Fruit fly (Drosophila melanogaster) whole organism, prepupa: ENCODE data around the gene aqz.

ENCODE experiments used
- Blimp-1 ChIP-seq: fragments of 200-800 bp; sonication (Bioruptor generic); optimal IDR thresholded peaks from 3 replicates; lab custom pipeline; 2017; ENCODE audit warnings: missing biosample characterization, missing genetic modification characterization, mild to moderate bottlenecking, moderate library complexity, missing genetic modification reagents
- CG10631 ChIP-seq: fragments of 200-800 bp; sonication (Bioruptor generic); optimal IDR thresholded peaks from 2 replicates; lab custom pipeline; 2016; ENCODE audit warnings: missing biosample characterization, missing genetic modification characterization
- CG10669 ChIP-seq: fragments of 200-800 bp; sonication (Bioruptor generic); optimal IDR thresholded peaks from 3 replicates; lab custom pipeline; 2018; ENCODE audit warnings: missing biosample characterization, mild to moderate bottlenecking, missing genetic modification characterization, moderate library complexity
- CG11762 ChIP-seq: fragments of 200-800 bp; sonication (Bioruptor generic); optimal IDR thresholded peaks from 3 replicates; lab custom pipeline; 2016; ENCODE audit warnings: missing biosample characterization, missing genetic modification characterization; ENCODE audit not compliant: insufficient read depth
- CG11902 ChIP-seq: fragments of 200-800 bp; sonication (Bioruptor generic); optimal IDR thresholded peaks from 3 replicates; lab custom pipeline; 2016; ENCODE audit warnings: missing biosample characterization, missing genetic modification characterization
- CG15336 ChIP-seq: fragments of 200-800 bp; sonication (Bioruptor generic); IDR thresholded peaks from 2 replicates; pipeline ENCODE4 v1.3.6; 2022; ENCODE audit warnings: missing biosample characterization, missing genetic modification characterization
- CG3032 ChIP-seq: fragments of 200-800 bp; optimal IDR thresholded peaks from 2 replicates; lab custom pipeline; 2019; ENCODE audit warnings: missing biosample characterization, mild to moderate bottlenecking, missing genetic modification characterization, moderate library complexity
- CG31627 ChIP-seq: fragments of 200-800 bp; sonication (Bioruptor generic); optimal IDR thresholded peaks from 3 replicates; lab custom pipeline; 2016; ENCODE audit warnings: missing biosample characterization, missing genetic modification characterization
- CG4318 ChIP-seq: fragments of 200-800 bp; sonication (Bioruptor generic); optimal IDR thresholded peaks from 3 replicates; lab custom pipeline; 2017; ENCODE audit warnings: missing biosample characterization, mild to moderate bottlenecking, missing genetic modification characterization
- CG6163 ChIP-seq: fragments of 200-800 bp; sonication (Bioruptor generic); IDR thresholded peaks from 3 replicates; pipeline ENCODE4 v1.3.6; 2022; ENCODE audit warnings: missing biosample characterization, missing genetic modification characterization
- CG6276 ChIP-seq: fragments of 200-800 bp; sonication (Bioruptor generic); optimal IDR thresholded peaks from 2 replicates; lab custom pipeline; 2017; ENCODE audit warnings: missing biosample characterization, mild to moderate bottlenecking, missing genetic modification characterization
- CG6792 ChIP-seq: fragments of 200-800 bp; sonication (Bioruptor generic); optimal IDR thresholded peaks from 3 replicates; lab custom pipeline; 2016; ENCODE audit warnings: missing biosample characterization, missing genetic modification characterization
- CG6808 ChIP-seq: fragments of 200-800 bp; sonication (Bioruptor generic); optimal IDR thresholded peaks from 3 replicates; lab custom pipeline; 2017; ENCODE audit warnings: missing biosample characterization, missing genetic modification characterization, mild to moderate bottlenecking, moderate library complexity, missing genetic modification reagents
- CG6854 ChIP-seq: fragments of 200-800 bp; sonication (Bioruptor generic); optimal IDR thresholded peaks from 2 replicates; lab custom pipeline; 2017; ENCODE audit warnings: missing biosample characterization, mild to moderate bottlenecking, missing genetic modification characterization
- CG8119 ChIP-seq: fragments of 200-800 bp; sonication (Bioruptor generic); IDR thresholded peaks from 3 replicates; pipeline ENCODE4 v1.3.6; 2022; ENCODE audit warnings: missing biosample characterization, missing genetic modification characterization
- CG8319 ChIP-seq: fragments of 200-800 bp; sonication (Bioruptor generic); optimal IDR thresholded peaks from 3 replicates; lab custom pipeline; 2016; ENCODE audit warnings: missing biosample characterization, missing genetic modification characterization
- CG8632 ChIP-seq: fragments of 200-800 bp; sonication (Bioruptor generic); optimal IDR thresholded peaks from 3 replicates; lab custom pipeline; 2016; ENCODE audit warnings: missing biosample characterization, missing genetic modification characterization
- CG9139 ChIP-seq: fragments of 200-800 bp; sonication (Bioruptor generic); optimal IDR thresholded peaks from 3 replicates; lab custom pipeline; 2017; ENCODE audit warnings: missing biosample characterization, mild to moderate bottlenecking, missing genetic modification characterization
- Eip75B ChIP-seq: fragments of 200-800 bp; sonication (Bioruptor generic); optimal IDR thresholded peaks from 3 replicates; lab custom pipeline; 2016; ENCODE audit warnings: missing biosample characterization, missing genetic modification characterization
- Eip78C ChIP-seq: fragments of 200-800 bp; sonication (Bioruptor generic); peaks from one replicate; lab custom pipeline; 2016; ENCODE audit warnings: missing biosample characterization, missing genetic modification characterization
- Eip93F ChIP-seq: fragments of 200-800 bp; sonication (Bioruptor generic); optimal IDR thresholded peaks from 2 replicates; lab custom pipeline; 2016; ENCODE audit warnings: missing biosample characterization, mild to moderate bottlenecking, missing genetic modification characterization
- Ets21C ChIP-seq: fragments of 200-800 bp; sonication (Bioruptor generic); optimal IDR thresholded peaks from 3 replicates; lab custom pipeline; 2016; ENCODE audit warnings: missing biosample characterization, missing genetic modification characterization
- Hr39 ChIP-seq: fragments of 200-800 bp; sonication (Bioruptor generic); optimal IDR thresholded peaks from 2 replicates; lab custom pipeline; 2016; ENCODE audit warnings: missing biosample characterization, missing genetic modification characterization
- Hr4 ChIP-seq: fragments of 200-800 bp; sonication (Bioruptor generic); optimal IDR thresholded peaks from 3 replicates; lab custom pipeline; 2016; ENCODE audit warnings: missing biosample characterization, missing genetic modification characterization
- Lpt ChIP-seq: fragments of 200-800 bp; sonication (Bioruptor generic); optimal IDR thresholded peaks from 3 replicates; lab custom pipeline; 2016; ENCODE audit warnings: missing biosample characterization, missing genetic modification characterization
- Met ChIP-seq: fragments of 200-800 bp; sonication (Bioruptor generic); optimal IDR thresholded peaks from 3 replicates; lab custom pipeline; 2016; ENCODE audit warnings: missing biosample characterization, missing genetic modification characterization
- OdsH ChIP-seq: fragments of 200-800 bp; sonication (Bioruptor generic); optimal IDR thresholded peaks from 3 replicates; lab custom pipeline; 2016; ENCODE audit warnings: missing biosample characterization, missing genetic modification characterization
- Smox ChIP-seq: fragments of 200-800 bp; sonication (Bioruptor generic); optimal IDR thresholded peaks from 3 replicates; lab custom pipeline; 2016; ENCODE audit warnings: missing biosample characterization, missing genetic modification characterization
- Sox102F ChIP-seq: fragments of 200-800 bp; sonication (Bioruptor generic); optimal IDR thresholded peaks from 2 replicates; lab custom pipeline; 2016; ENCODE audit warnings: missing biosample characterization, mild to moderate bottlenecking, missing genetic modification characterization
- Sox14 ChIP-seq: fragments of 200-800 bp; sonication (Bioruptor generic); optimal IDR thresholded peaks from 3 replicates; lab custom pipeline; 2016; ENCODE audit warnings: missing biosample characterization, missing genetic modification characterization
- Sox15 ChIP-seq: fragments of 200-800 bp; sonication (Bioruptor generic); optimal IDR thresholded peaks from 3 replicates; lab custom pipeline; 2016; ENCODE audit warnings: missing biosample characterization, missing genetic modification characterization
- achi ChIP-seq: fragments of 200-800 bp; sonication (Bioruptor generic); optimal IDR thresholded peaks from 3 replicates; lab custom pipeline; 2016; ENCODE audit warnings: missing biosample characterization, missing genetic modification characterization
- acj6 ChIP-seq: fragments of 200-800 bp; sonication (Bioruptor generic); optimal IDR thresholded peaks from 3 replicates; lab custom pipeline; 2016; ENCODE audit warnings: missing biosample characterization, missing genetic modification characterization
- dsx ChIP-seq: fragments of 200-800 bp; optimal IDR thresholded peaks from 3 replicates; lab custom pipeline; 2019; ENCODE audit warnings: missing biosample characterization, mild to moderate bottlenecking, missing genetic modification characterization, moderate library complexity; ENCODE audit not compliant: poor library complexity, severe bottlenecking
- eg ChIP-seq: fragments of 200-800 bp; sonication (Bioruptor generic); IDR thresholded peaks from 3 replicates; pipeline ENCODE4 v1.3.6; 2022; ENCODE audit warnings: missing biosample characterization, missing genetic modification characterization
- esn ChIP-seq: fragments of 200-800 bp; sonication (Bioruptor generic); optimal IDR thresholded peaks from 2 replicates; lab custom pipeline; 2016; ENCODE audit warnings: missing biosample characterization, mild to moderate bottlenecking, missing genetic modification characterization, moderate library complexity
- fd59A ChIP-seq: fragments of 200-800 bp; sonication (Bioruptor generic); optimal IDR thresholded peaks from 2 replicates; lab custom pipeline; 2017; ENCODE audit warnings: missing biosample characterization, mild to moderate bottlenecking, missing genetic modification characterization, missing genetic modification reagents
- fd85E ChIP-seq: fragments of 200-800 bp; sonication (Bioruptor generic); optimal IDR thresholded peaks from 3 replicates; lab custom pipeline; 2016; ENCODE audit warnings: missing biosample characterization, missing genetic modification characterization
- fkh ChIP-seq: fragments of 200-800 bp; sonication (Bioruptor generic); optimal IDR thresholded peaks from 3 replicates; lab custom pipeline; 2017; ENCODE audit warnings: missing biosample characterization, mild to moderate bottlenecking, missing genetic modification characterization, moderate library complexity
- net ChIP-seq: fragments of 200-800 bp; sonication (Bioruptor generic); optimal IDR thresholded peaks from 3 replicates; lab custom pipeline; 2016; ENCODE audit warnings: missing biosample characterization, missing genetic modification characterization
- salr ChIP-seq, 2 experiments: fragments of 200-800 bp; sonication (Bioruptor generic); optimal IDR thresholded peaks; 3 replicates each; lab custom pipeline; 2016 to 2018; ENCODE audit warnings: missing biosample characterization in 2 of 2, missing genetic modification characterization in 2 of 2, mild to moderate bottlenecking in 1 of 2
- vri ChIP-seq: fragments of 200-800 bp; sonication (Bioruptor generic); optimal IDR thresholded peaks from 3 replicates; lab custom pipeline; 2016; ENCODE audit warnings: missing biosample characterization, mild to moderate bottlenecking, missing genetic modification characterization

The aqz gene

dm6 chr3R:8860126-8861059 is 39.9 kb upstream of the aqz start (continued):
- no peak for TF ChIP-seq fkh (GFP tag; lab: Kevin White, UChicago)
- TF ChIP-seq CG8319 (GFP tag; lab: Kevin White, UChicago) = no peak
- peak; percentile 38 for TF ChIP-seq OdsH
- peak; percentile 23 for TF ChIP-seq acj6 (GFP tag; lab: Kevin White, UChicago)
- no peak for TF ChIP-seq Ets21C
- TF ChIP-seq CG11902 (GFP tag; lab: Kevin White, UChicago) = no peak
- peak; percentile 63 for TF ChIP-seq esn
- peak; percentile 52 for TF ChIP-seq vri (GFP tag; lab: Kevin White, UChicago)
- no peak for TF ChIP-seq CG6808
- no peak for TF ChIP-seq CG4318 (GFP tag; lab: Kevin White, UChicago)
- TF ChIP-seq CG11762 (GFP tag; lab: Kevin White, UChicago) = no peak
- no peak for TF ChIP-seq CG10669 (GFP tag; lab: Kevin White, UChicago)
- no peak for TF ChIP-seq Hr4 (GFP tag; lab: Kevin White, UChicago)
- peak; percentile 47 for TF ChIP-seq Smox (GFP tag; lab: Kevin White, UChicago)
- TF ChIP-seq fd85E = no peak
- no peak for TF ChIP-seq CG3032 (tag; lab: Kevin White, UChicago)

- 0 out of 3 replicates have a peak, but pooled peaks have one; percentile 24 for TF ChIP-seq CG8119 (GFP tag; lab: Robert Waterston, UW)
- no peak for TF ChIP-seq Sox14 (GFP tag; lab: Kevin White, UChicago)
- TF ChIP-seq Hr4 (GFP tag; lab: Kevin White, UChicago) = peak; percentile 47
Measured at dm6 chr3R:8859264-8859663, 38.8 kb upstream of the aqz start.

dm6 chr3R:8857496-8858255 is 37.2 kb upstream of the aqz start:
- peak; percentile 5 for TF ChIP-seq CG6276 (GFP tag; lab: Kevin White, UChicago)
- TF ChIP-seq CG3032 (tag; lab: Kevin White, UChicago) = peak; percentile 71
- TF ChIP-seq CG15336 = peak; percentile 86
- TF ChIP-seq CG31627 (GFP tag; lab: Kevin White, UChicago) = peak; percentile 17
- TF ChIP-seq Smox (GFP tag; lab: Kevin White, UChicago) = peak; percentile 77
- TF ChIP-seq dsx (GFP tag; lab: Kevin White, UChicago) = peak; percentile 77
- peak; percentile 78 for TF ChIP-seq CG10631
- TF ChIP-seq CG6854 (GFP tag; lab: Kevin White, UChicago) = peak; percentile 2
- peak; percentile 74 for TF ChIP-seq Met (GFP tag; lab: Kevin White, UChicago)
- peak; percentile 5 to 35 for TF ChIP-seq salr (GFP tag; optimal IDR thresholded peaks at IDR 0.05; lab: Kevin White, UChicago)
- TF ChIP-seq Eip75B = peak; percentile 13
- TF ChIP-seq achi (GFP tag; lab: Kevin White, UChicago) = peak; percentile 76
- peak; percentile 60 for TF ChIP-seq Blimp-1 (GFP tag; lab: Kevin White, UChicago)
- peak; percentile 54; the same call in 1 of the 3 replicates for TF ChIP-seq eg (GFP tag; lab: Robert Waterston, UW)
- peak; percentile 64 for TF ChIP-seq Eip93F (GFP tag; lab: Kevin White, UChicago)
- peak; percentile 68 for TF ChIP-seq acj6 (GFP tag; lab: Kevin White, UChicago)
- peak; percentile 45 for TF ChIP-seq Lpt (GFP tag; lab: Kevin White, UChicago)
- peak; percentile 67 for TF ChIP-seq CG8632 (GFP tag; lab: Kevin White, UChicago)
- TF ChIP-seq esn = peak; percentile 75
- TF ChIP-seq Eip78C (GFP tag; lab: Kevin White, UChicago) = peak; percentile 82
- peak; percentile 35 for TF ChIP-seq CG9139 (GFP tag; lab: Kevin White, UChicago)
- TF ChIP-seq CG6163 (GFP tag; lab: Robert Waterston, UW) = peak; percentile 60
- peak; percentile 32 for TF ChIP-seq Sox14 (GFP tag; lab: Kevin White, UChicago)
- peak; percentile 51 for TF ChIP-seq fd59A
- no peak for TF ChIP-seq Sox15 (GFP tag; lab: Kevin White, UChicago)
- peak; percentile 57 for TF ChIP-seq vri (GFP tag; lab: Kevin White, UChicago)
- TF ChIP-seq fkh (GFP tag; lab: Kevin White, UChicago) = no peak
- TF ChIP-seq CG8119 (GFP tag; lab: Robert Waterston, UW) = peak; percentile 52
- peak; percentile 61 for TF ChIP-seq CG10669 (GFP tag; lab: Kevin White, UChicago)
- peak; percentile 48 for TF ChIP-seq CG6792 (GFP tag; lab: Kevin White, UChicago)
- TF ChIP-seq Sox102F (GFP tag; lab: Kevin White, UChicago) = peak; percentile 57
- peak; percentile 32 for TF ChIP-seq Hr39 (GFP tag; lab: Kevin White, UChicago)
- peak; percentile 19 for TF ChIP-seq net (GFP tag; lab: Kevin White, UChicago)
- TF ChIP-seq CG11762 (GFP tag; lab: Kevin White, UChicago) = peak; percentile 39
